Worm (Caenorhabditis elegans) whole organism, young adult: ENCODE measurements around the gene gem-4.

Source experiments
- F33H1.4 ChIP-seq: fragments of 200-800 bp; sonication (Bioruptor generic); IDR thresholded peaks from 2 replicates; pipeline ENCODE4 v1.3.6; 2022; ENCODE audit warnings: missing genetic modification reagents, missing genetic modification characterization, missing compliant biosample characterization
- F57A8.1 ChIP-seq: fragments of 200-800 bp; sonication (Bioruptor generic); optimal IDR thresholded peaks from 2 replicates; lab custom pipeline; 2018; ENCODE audit warnings: mild to moderate bottlenecking, missing genetic modification characterization, moderate library complexity, missing compliant biosample characterization
- ets-4 ChIP-seq: fragments of 200-800 bp; sonication (Bioruptor generic); optimal IDR thresholded peaks from 2 replicates; lab custom pipeline; 2018; ENCODE audit warnings: mild to moderate bottlenecking, missing genetic modification characterization, missing compliant biosample characterization
- hmg-20 ChIP-seq: fragments of 200-800 bp; sonication (Bioruptor generic); IDR thresholded peaks from 2 replicates; pipeline ENCODE4 v1.3.6; 2022; ENCODE audit warnings: missing genetic modification reagents, missing genetic modification characterization, missing compliant biosample characterization
- let-526 ChIP-seq: fragments of 200-800 bp; sonication (Bioruptor generic); IDR thresholded peaks from 2 replicates; pipeline ENCODE4 v1.3.6; 2022; ENCODE audit warnings: missing genetic modification reagents, missing genetic modification characterization, missing compliant biosample characterization
- nhr-90 ChIP-seq: sonication (generic microtip); optimal IDR thresholded peaks from 2 replicates; lab custom pipeline; 2016; ENCODE audit warnings: missing genotype, mild to moderate bottlenecking, missing genetic modification characterization, missing compliant biosample characterization
- pha-4 ChIP-seq: fragments of 150-350 bp; sonication (generic microtip); optimal IDR thresholded peaks from 2 replicates; lab custom pipeline; 2014; ENCODE audit warnings: missing biosample characterization, missing genetic modification reagents, missing genetic modification characterization
- snpc-4 ChIP-seq, 5 experiments: fragments of 150-350 bp in 1 of 5; sonication (generic microtip) in 4 of 5; optimal IDR thresholded peaks; 2 replicates each; lab custom pipeline; 2014 to 2018; ENCODE audit warnings: missing genetic modification characterization in 5 of 5, missing biosample characterization in 3 of 5, antibody characterized with exemption in 2 of 5, mild to moderate bottlenecking in 2 of 5, missing compliant biosample characterization in 2 of 5, missing genotype in 2 of 5, moderate library complexity in 2 of 5, missing genetic modification reagents in 1 of 5
- unc-62 ChIP-seq: fragments of 150-350 bp; optimal IDR thresholded peaks from 2 replicates; lab custom pipeline; 2014; ENCODE audit warnings: missing biosample characterization, missing genetic modification reagents, missing genetic modification characterization
- ztf-6 ChIP-seq: fragments of 200-800 bp; sonication (Bioruptor generic); IDR thresholded peaks from 2 replicates; pipeline ENCODE4 v1.3.6; 2022; ENCODE audit warnings: missing genetic modification reagents, missing genetic modification characterization, missing compliant biosample characterization

DNA sequence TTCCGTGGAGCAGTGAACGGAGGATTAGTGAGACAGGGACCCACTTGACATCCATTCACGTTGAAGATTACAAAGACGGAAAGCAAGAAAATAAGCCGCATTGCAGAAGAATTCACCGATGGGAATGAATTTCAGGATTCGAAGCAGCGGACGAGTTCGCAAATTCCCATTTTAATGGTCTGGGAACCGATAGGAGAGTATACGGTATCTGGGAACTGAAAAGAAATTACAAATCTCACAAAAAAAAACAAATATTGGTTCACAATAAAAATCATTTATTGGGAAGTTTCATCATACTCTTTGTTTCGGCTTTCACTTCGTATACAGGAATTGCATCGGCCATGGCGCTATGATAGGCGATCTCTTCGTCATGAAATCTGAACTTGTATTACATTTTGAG is 9.6 kb downstream of the gem-4 start, which contains the start of gene T12A7.10:
- TF ChIP-seq F33H1.4 (GFP tag; lab: Robert Waterston, UW) (no peak), snpc-4 (GFP tag; optimal IDR thresholded peaks at IDR 0.05; lab: Kevin White, UChicago) (no peak), snpc-4 (tag; optimal IDR thresholded peaks at IDR 0.05; lab: Kevin White, UChicago) (no peak), unc-62 (GFP tag; lab: Kevin White, UChicago) (no peak), nhr-90 (tag; lab: Kevin White, UChicago) (no peak), F57A8.1 (GFP tag; lab: Kevin White, UChicago) (no peak), ets-4 (GFP tag; lab: Kevin White, UChicago) (no peak), ztf-6 (no peak), pha-4 (tag; lab: Kevin White, UChicago) (no peak), hmg-20 (GFP tag; lab: Robert Waterston, UW) (no peak), let-526 (GFP tag; lab: Robert Waterston, UW) (no peak)
